Worm (Caenorhabditis elegans) whole organism, late embryonic: ENCODE results near the gene F19B10.6.

Source experiments
- C08G9.2 ChIP-seq: sonication (generic microtip); optimal IDR thresholded peaks from 2 replicates; lab custom pipeline; 2016; ENCODE audit warnings: mild to moderate bottlenecking, missing genetic modification characterization, moderate library complexity, missing compliant biosample characterization
- F13H6.1 ChIP-seq: sonication (generic microtip); optimal IDR thresholded peaks from 2 replicates; lab custom pipeline; 2016; ENCODE audit warnings: missing genetic modification characterization, missing compliant biosample characterization
- K09A11.1 ChIP-seq: sonication (generic microtip); optimal IDR thresholded peaks from 2 replicates; lab custom pipeline; 2017; ENCODE audit warnings: antibody characterized with exemption, mild to moderate bottlenecking, missing genetic modification characterization, missing compliant biosample characterization; ENCODE audit not compliant: insufficient read depth
- ahr-1 ChIP-seq: sonication (generic microtip); optimal IDR thresholded peaks from 2 replicates; lab custom pipeline; 2016; ENCODE audit warnings: missing genetic modification characterization, missing compliant biosample characterization
- ceh-18 ChIP-seq: sonication (generic microtip); optimal IDR thresholded peaks from 2 replicates; lab custom pipeline; 2016; ENCODE audit warnings: missing genetic modification characterization, missing compliant biosample characterization
- ceh-19 ChIP-seq: fragments of 200-800 bp; sonication (Bioruptor generic); optimal IDR thresholded peaks from 2 replicates; lab custom pipeline; 2018; ENCODE audit warnings: mild to moderate bottlenecking, missing genetic modification characterization, missing compliant biosample characterization
- ceh-30 ChIP-seq: fragments of 150-350 bp; optimal IDR thresholded peaks from 2 replicates; lab custom pipeline; 2014; ENCODE audit warnings: missing biosample characterization, missing genetic modification characterization
- ceh-34 ChIP-seq: sonication (generic microtip); optimal IDR thresholded peaks from 2 replicates; lab custom pipeline; 2016; ENCODE audit warnings: mild to moderate bottlenecking, missing genetic modification characterization, missing compliant biosample characterization
- ceh-48 ChIP-seq: sonication (generic microtip); optimal IDR thresholded peaks from 2 replicates; lab custom pipeline; 2016; ENCODE audit warnings: missing genetic modification characterization, inconsistent platforms, missing compliant biosample characterization
- ceh-9 ChIP-seq: sonication (generic microtip); optimal IDR thresholded peaks from 2 replicates; lab custom pipeline; 2016; ENCODE audit warnings: mild to moderate bottlenecking, missing genetic modification characterization, inconsistent platforms, missing compliant biosample characterization
- che-1 ChIP-seq: sonication (generic microtip); optimal IDR thresholded peaks from 2 replicates; lab custom pipeline; 2016; ENCODE audit warnings: mild to moderate bottlenecking, missing genetic modification characterization, missing compliant biosample characterization
- dmd-4 ChIP-seq: sonication (generic microtip); optimal IDR thresholded peaks from 2 replicates; lab custom pipeline; 2016; ENCODE audit warnings: borderline replicate concordance, missing genetic modification characterization, missing compliant biosample characterization
- dve-1 ChIP-seq: sonication (generic microtip); optimal IDR thresholded peaks from 2 replicates; lab custom pipeline; 2017; ENCODE audit warnings: antibody characterized with exemption, mild to moderate bottlenecking, missing genetic modification characterization, missing compliant biosample characterization
- ets-4 ChIP-seq: sonication (generic microtip); optimal IDR thresholded peaks from 2 replicates; lab custom pipeline; 2016; ENCODE audit warnings: missing genetic modification characterization, missing compliant biosample characterization
- eyg-1 ChIP-seq: sonication (generic microtip); optimal IDR thresholded peaks from 2 replicates; lab custom pipeline; 2016; ENCODE audit warnings: missing genotype, missing genetic modification characterization, missing compliant biosample characterization
- fkh-10 ChIP-seq: fragments of 150-350 bp; optimal IDR thresholded peaks from 2 replicates; lab custom pipeline; 2014; ENCODE audit warnings: missing biosample characterization, missing genetic modification reagents, missing genetic modification characterization
- hlh-15 ChIP-seq: sonication (generic microtip); optimal IDR thresholded peaks from 2 replicates; lab custom pipeline; 2016; ENCODE audit warnings: missing genetic modification characterization, missing compliant biosample characterization
- hlh-30 ChIP-seq: sonication (generic microtip); optimal IDR thresholded peaks from 2 replicates; lab custom pipeline; 2017; ENCODE audit warnings: antibody characterized with exemption, missing genetic modification characterization, missing compliant biosample characterization; ENCODE audit not compliant: insufficient read depth
- hlh-6 ChIP-seq: sonication (generic microtip); optimal IDR thresholded peaks from 2 replicates; lab custom pipeline; 2016; ENCODE audit warnings: missing genotype, missing genetic modification characterization, missing compliant biosample characterization
- hlh-8 ChIP-seq: sonication (generic microtip); optimal IDR thresholded peaks from 2 replicates; lab custom pipeline; 2016; ENCODE audit warnings: missing genotype, missing genetic modification characterization, missing compliant biosample characterization
- lim-6 ChIP-seq: sonication (generic microtip); optimal IDR thresholded peaks from 2 replicates; lab custom pipeline; 2016; ENCODE audit warnings: missing genetic modification characterization, missing compliant biosample characterization
- lin-11 ChIP-seq: fragments of 200-800 bp; sonication (Bioruptor generic); optimal IDR thresholded peaks from 2 replicates; lab custom pipeline; 2018; ENCODE audit warnings: mild to moderate bottlenecking, missing genetic modification characterization, missing compliant biosample characterization
- mec-3 ChIP-seq: sonication (generic microtip); optimal IDR thresholded peaks from 2 replicates; lab custom pipeline; 2016; ENCODE audit warnings: borderline replicate concordance, missing genetic modification characterization, missing compliant biosample characterization
- nhr-11 ChIP-seq: fragments of 150-350 bp; optimal IDR thresholded peaks from 2 replicates; lab custom pipeline; 2014; ENCODE audit warnings: missing biosample characterization, missing genetic modification characterization
- npax-4 ChIP-seq: sonication (generic microtip); optimal IDR thresholded peaks from 2 replicates; lab custom pipeline; 2016; ENCODE audit warnings: missing genetic modification characterization, missing compliant biosample characterization
- pag-3 ChIP-seq: sonication (generic microtip); optimal IDR thresholded peaks from 2 replicates; lab custom pipeline; 2016; ENCODE audit warnings: missing compliant biosample characterization, missing genetic modification characterization, borderline replicate concordance
- pax-1 ChIP-seq: fragments of 150-350 bp; optimal IDR thresholded peaks from 2 replicates; lab custom pipeline; 2014; ENCODE audit warnings: missing biosample characterization, missing genetic modification characterization
- pha-2 ChIP-seq: sonication (generic microtip); optimal IDR thresholded peaks from 2 replicates; lab custom pipeline; 2017; ENCODE audit warnings: mild to moderate bottlenecking, missing genetic modification characterization, missing compliant biosample characterization
- pha-4 ChIP-seq: fragments of 150-350 bp; optimal IDR thresholded peaks from 2 replicates; lab custom pipeline; 2018; ENCODE audit warnings: missing biosample characterization, missing genetic modification reagents, missing genetic modification characterization
- pqm-1 ChIP-seq: sonication (generic microtip); optimal IDR thresholded peaks from 2 replicates; lab custom pipeline; 2016; ENCODE audit warnings: missing genetic modification characterization, missing compliant biosample characterization
- pros-1 ChIP-seq: fragments of 150-350 bp; optimal IDR thresholded peaks from 2 replicates; lab custom pipeline; 2014; ENCODE audit warnings: missing biosample characterization, missing genetic modification reagents, missing genetic modification characterization
- sdc-2 ChIP-seq: sonication (generic microtip); optimal IDR thresholded peaks from 2 replicates; lab custom pipeline; 2016; ENCODE audit warnings: missing genotype, missing genetic modification characterization, missing compliant biosample characterization
- sox-2 ChIP-seq: fragments of 200-800 bp; sonication (Bioruptor generic); IDR thresholded peaks from 2 replicates; pipeline ENCODE4 v1.3.6; 2022; ENCODE audit warnings: missing genetic modification reagents, missing genetic modification characterization, missing compliant biosample characterization
- syd-9 ChIP-seq: sonication (generic microtip); optimal IDR thresholded peaks from 2 replicates; lab custom pipeline; 2016; ENCODE audit warnings: mild to moderate bottlenecking, missing genetic modification characterization, moderate library complexity, missing compliant biosample characterization
- tbx-7 ChIP-seq: sonication (generic microtip); optimal IDR thresholded peaks from 2 replicates; lab custom pipeline; 2016; ENCODE audit warnings: missing genotype, missing genetic modification characterization, missing compliant biosample characterization
- ttx-3 ChIP-seq: sonication (generic microtip); optimal IDR thresholded peaks from 2 replicates; lab custom pipeline; 2016; ENCODE audit warnings: missing genetic modification reagents, missing genetic modification characterization, missing compliant biosample characterization
- unc-86 ChIP-seq: sonication (generic microtip); optimal IDR thresholded peaks from 2 replicates; lab custom pipeline; 2016; ENCODE audit warnings: missing genetic modification characterization, missing compliant biosample characterization
- zip-5 ChIP-seq: sonication (generic microtip); optimal IDR thresholded peaks from 2 replicates; lab custom pipeline; 2016; ENCODE audit warnings: missing genetic modification characterization, missing compliant biosample characterization

The F19B10.6 gene

ce11 chrII:3701305-3701704 is 37.6 kb upstream of the F19B10.6 start, which contains the start of gene srx-105:
Gene srx-105 (minus strand): TSS chrII:3701405.
- TF ChIP-seq pha-4 (tag; lab: Kevin White, UChicago): no peak
- TF ChIP-seq hlh-30 (tag; lab: Kevin White, UChicago): no peak
- TF ChIP-seq zip-5 (tag; lab: Kevin White, UChicago): no peak
- no peak for TF ChIP-seq hlh-15 (tag; lab: Kevin White, UChicago)
- TF ChIP-seq sdc-2 (tag; lab: Kevin White, UChicago): no peak
- TF ChIP-seq lin-11 (tag; lab: Kevin White, UChicago): no peak
- no peak for TF ChIP-seq C08G9.2 (tag; lab: Kevin White, UChicago)
- no peak for TF ChIP-seq eyg-1 (tag; lab: Kevin White, UChicago)
- no peak for TF ChIP-seq pha-2 (tag; lab: Kevin White, UChicago)
- no peak for TF ChIP-seq mec-3 (tag; lab: Kevin White, UChicago)
- TF ChIP-seq F13H6.1: no peak
- no peak for TF ChIP-seq sox-2 (GFP tag; lab: Robert Waterston, UW)
- TF ChIP-seq ahr-1 (tag; lab: Kevin White, UChicago): no peak
- TF ChIP-seq lim-6: no peak

DNA sequence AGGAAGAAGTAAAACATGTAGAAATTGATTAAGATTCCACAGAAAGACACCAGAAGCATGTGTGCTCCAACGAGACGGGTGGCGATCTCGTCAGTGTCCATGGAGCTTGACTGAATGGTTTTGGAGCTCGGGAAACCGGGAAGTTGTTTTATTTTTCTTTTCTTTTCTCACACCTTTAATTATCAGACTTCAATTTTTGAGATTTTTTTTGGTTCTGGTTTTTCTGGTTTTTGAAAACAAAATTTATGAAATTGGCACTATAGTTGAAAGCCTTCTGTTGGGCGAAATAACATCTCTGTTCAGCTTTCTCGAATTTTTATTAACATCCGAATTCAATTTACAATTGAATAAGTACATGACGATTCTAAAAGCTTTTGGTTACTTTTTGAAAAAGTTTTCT is 35.9 kb upstream of the F19B10.6 start, which contains the start of gene srx-104:
srx-104 (minus strand) TSS at position 101 of the 400 bp plus-strand sequence.
- TF ChIP-seq syd-9 (no peak), tbx-7 (tag; lab: Kevin White, UChicago) (no peak), ceh-48 (tag; lab: Kevin White, UChicago) (no peak), pqm-1 (tag; lab: Kevin White, UChicago) (no peak)

ce11 chrII:3694664-3695063 is 31.0 kb upstream of the F19B10.6 start, which contains the start of gene srx-102:
Gene srx-102 (minus strand): TSS chrII:3694764.
- TF ChIP-seq pag-3 (tag; lab: Kevin White, UChicago) (no peak), pros-1 (tag; lab: Kevin White, UChicago) (no peak), K09A11.1 (no peak), ceh-48 (tag; lab: Kevin White, UChicago) (no peak), ets-4 (tag; lab: Kevin White, UChicago) (no peak), unc-86 (tag; lab: Kevin White, UChicago) (no peak), eyg-1 (tag; lab: Kevin White, UChicago) (no peak), ceh-18 (tag; lab: Kevin White, UChicago) (no peak), npax-4 (no peak), ttx-3 (tag; lab: Kevin White, UChicago) (no peak), ahr-1 (tag; lab: Kevin White, UChicago) (no peak), ceh-30 (tag; lab: Kevin White, UChicago) (no peak), syd-9 (no peak), ceh-9 (tag; lab: Kevin White, UChicago) (no peak), tbx-7 (tag; lab: Kevin White, UChicago) (no peak), hlh-6 (no peak)

- TF ChIP-seq nhr-11 (tag; lab: Kevin White, UChicago): no peak
- no peak for TF ChIP-seq ceh-9 (tag; lab: Kevin White, UChicago)
- no peak for TF ChIP-seq pag-3 (tag; lab: Kevin White, UChicago)
- TF ChIP-seq che-1 (tag; lab: Kevin White, UChicago): no peak
These were observed 26.9 kb upstream of the F19B10.6 start, which contains the start of gene srx-101 for ce11 chrII:3690646-3691045. Gene srx-101 (minus strand): TSS chrII:3690746.

DNA sequence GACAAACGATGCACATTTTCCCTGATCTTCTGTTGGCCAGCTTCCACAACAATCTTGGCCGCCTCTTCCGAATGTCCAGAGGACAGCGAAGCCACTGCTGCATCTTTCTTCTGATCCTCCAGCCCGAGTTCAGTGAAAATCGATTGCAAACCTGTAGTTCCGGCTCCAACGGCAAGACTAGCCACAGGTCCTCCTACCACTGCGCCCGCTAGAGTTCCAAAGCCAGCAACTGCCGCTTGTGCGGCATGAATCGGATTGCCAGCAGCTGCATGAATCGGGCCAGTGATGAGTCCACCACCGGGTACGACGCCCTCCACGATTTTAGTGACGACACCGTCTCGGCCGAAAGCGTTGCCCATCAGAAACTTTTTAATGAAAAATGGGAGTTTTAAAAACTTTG is 24.6 kb upstream of the F19B10.6 start, which contains the start of gene ifas-1:
ifas-1 (minus strand) TSS at position 387 of the 400 bp plus-strand sequence.
- TF ChIP-seq fkh-10 (no peak), pax-1 (tag; lab: Kevin White, UChicago) (no peak), ceh-34 (tag; lab: Kevin White, UChicago) (no peak), dve-1 (tag; lab: Kevin White, UChicago) (no peak), dmd-4 (no peak), ahr-1 (tag; lab: Kevin White, UChicago) (no peak), ceh-19 (no peak), hlh-8 (tag; lab: Kevin White, UChicago) (no peak), C08G9.2 (tag; lab: Kevin White, UChicago) (no peak)
